Worm (Caenorhabditis elegans) whole organism, early embryonic: ENCODE measurements around the gene cey-1.

Source experiments
- B0310.2 ChIP-seq: sonication (generic microtip); optimal IDR thresholded peaks from 2 replicates; lab custom pipeline; 2016; ENCODE audit warnings: mild to moderate bottlenecking, missing genetic modification characterization, missing compliant biosample characterization
- F13C5.2 ChIP-seq: sonication (generic microtip); optimal IDR thresholded peaks from 2 replicates; lab custom pipeline; 2017; ENCODE audit warnings: mild to moderate bottlenecking, missing genetic modification characterization, inconsistent platforms, missing compliant biosample characterization
- aly-1 ChIP-seq: sonication (generic microtip); optimal IDR thresholded peaks from 2 replicates; lab custom pipeline; 2016; ENCODE audit warnings: missing genetic modification characterization, missing compliant biosample characterization
- ama-1 ChIP-seq: fragments of 150-350 bp; optimal IDR thresholded peaks from 2 replicates; lab custom pipeline; 2014
- ceh-13 ChIP-seq: fragments of 200-800 bp; sonication (Bioruptor generic); optimal IDR thresholded peaks from 2 replicates; lab custom pipeline; 2018; ENCODE audit warnings: mild to moderate bottlenecking, missing genetic modification characterization, missing compliant biosample characterization
- ceh-36 ChIP-seq: sonication (generic microtip); optimal IDR thresholded peaks from 2 replicates; lab custom pipeline; 2016; ENCODE audit warnings: missing genetic modification characterization, inconsistent platforms, missing compliant biosample characterization
- ets-7 ChIP-seq: sonication (generic microtip); optimal IDR thresholded peaks from 2 replicates; lab custom pipeline; 2016; ENCODE audit warnings: missing genotype, missing genetic modification characterization, missing compliant biosample characterization
- flt-1 ChIP-seq: fragments of 200-800 bp; sonication (Bioruptor generic); IDR thresholded peaks from 2 replicates; pipeline ENCODE4 v1.3.6; 2022; ENCODE audit warnings: missing genetic modification characterization, missing compliant biosample characterization
- hmbx-1 ChIP-seq: sonication (generic microtip); optimal IDR thresholded peaks from 2 replicates; lab custom pipeline; 2016; ENCODE audit warnings: mild to moderate bottlenecking, missing genetic modification characterization, missing compliant biosample characterization
- hmg-4 ChIP-seq: fragments of 200-800 bp; sonication (Bioruptor generic); optimal IDR thresholded peaks from 2 replicates; lab custom pipeline; 2018; ENCODE audit warnings: mild to moderate bottlenecking, missing genetic modification characterization, missing compliant biosample characterization
- hnd-1 ChIP-seq: sonication (generic microtip); optimal IDR thresholded peaks from 2 replicates; lab custom pipeline; 2016; ENCODE audit warnings: missing genetic modification characterization, missing compliant biosample characterization
- pes-1 ChIP-seq: fragments of 200-800 bp; sonication (Bioruptor generic); IDR thresholded peaks from 2 replicates; pipeline ENCODE4 v1.3.6; 2022; ENCODE audit warnings: missing genetic modification reagents, missing genetic modification characterization, missing compliant biosample characterization
- scrt-1 ChIP-seq: fragments of 200-800 bp; sonication (Bioruptor generic); IDR thresholded peaks from 2 replicates; pipeline ENCODE4 v1.3.6; 2022; ENCODE audit warnings: missing genetic modification characterization, missing compliant biosample characterization
- sea-1 ChIP-seq: fragments of 200-800 bp; sonication (Bioruptor generic); conservative IDR thresholded peaks from 2 replicates; pipeline ENCODE4 v1.3.6; 2022; ENCODE audit warnings: missing genetic modification characterization, missing compliant biosample characterization
- tbx-11 ChIP-seq: fragments of 200-800 bp; sonication (Bioruptor generic); IDR thresholded peaks from 2 replicates; pipeline ENCODE4 v1.3.6; 2022; ENCODE audit warnings: missing genetic modification characterization, missing compliant biosample characterization
- tbx-37 ChIP-seq: fragments of 200-800 bp; sonication (Bioruptor generic); conservative IDR thresholded peaks from 2 replicates; pipeline ENCODE4 v1.3.6; 2022; ENCODE audit warnings: missing genetic modification reagents, missing genetic modification characterization, missing compliant biosample characterization
- tra-4 ChIP-seq: sonication (generic microtip); optimal IDR thresholded peaks from 2 replicates; lab custom pipeline; 2017; ENCODE audit warnings: missing genetic modification characterization, missing compliant biosample characterization

The cey-1 gene

ce11 chrII:11055223-11055622, 14.2 kb upstream of the cey-1 start, which contains the start of gene F45E10.2:
TSS of gene F45E10.2 (minus strand) at chrII:11055323.
- TF ChIP-seq tbx-37 (GFP tag; lab: Robert Waterston, UW) (no peak), tbx-11 (GFP tag; lab: Robert Waterston, UW) (no peak), hmg-4 (GFP tag; lab: Kevin White, UChicago) (no peak), tra-4 (tag; lab: Kevin White, UChicago) (no peak), hnd-1 (tag; lab: Kevin White, UChicago) (no peak), F13C5.2 (tag; lab: Kevin White, UChicago) (no peak), flt-1 (no peak), hmbx-1 (tag; lab: Kevin White, UChicago) (no peak), sea-1 (no peak), ceh-36 (tag; lab: Kevin White, UChicago) (no peak), ceh-13 (GFP tag; lab: Kevin White, UChicago) (no peak), aly-1 (no peak), B0310.2 (no peak)

ce11 chrII:11052526-11052925, 11.5 kb upstream of the cey-1 start:
- no peak for TF ChIP-seq scrt-1 (GFP tag; lab: Robert Waterston, UW)
- no peak for TF ChIP-seq tra-4 (tag; lab: Kevin White, UChicago)

ce11 chrII:11050678-11051077, 9.7 kb upstream of the cey-1 start:
- TF ChIP-seq hnd-1 (tag; lab: Kevin White, UChicago), result no peak
- TF ChIP-seq ama-1 (lab: Kevin White, UChicago), result no peak
- TF ChIP-seq flt-1, result no peak
- no peak for TF ChIP-seq B0310.2
- TF ChIP-seq F13C5.2 (tag; lab: Kevin White, UChicago), result no peak
- no peak for TF ChIP-seq tbx-11 (GFP tag; lab: Robert Waterston, UW)
- no peak for TF ChIP-seq tbx-37 (GFP tag; lab: Robert Waterston, UW)
- no peak for TF ChIP-seq ceh-36 (tag; lab: Kevin White, UChicago)
- TF ChIP-seq pes-1 (GFP tag; lab: Robert Waterston, UW), result no peak
- no peak for TF ChIP-seq aly-1

ce11 chrII:11049876-11050275, 8.9 kb upstream of the cey-1 start, which contains the start of the genes sdhd-1 and ilkp-1:
TSS of gene sdhd-1 (minus strand) at chrII:11049913.
TSS of gene ilkp-1 (plus strand) at chrII:11050255.
- TF ChIP-seq pes-1 (GFP tag; lab: Robert Waterston, UW), result no peak
- no peak for TF ChIP-seq hnd-1 (tag; lab: Kevin White, UChicago)
- TF ChIP-seq F13C5.2 (tag; lab: Kevin White, UChicago), result no peak
- no peak for TF ChIP-seq ceh-36 (tag; lab: Kevin White, UChicago)
- TF ChIP-seq hmg-4 (GFP tag; lab: Kevin White, UChicago), result no peak
- no peak for TF ChIP-seq tbx-37 (GFP tag; lab: Robert Waterston, UW)
- no peak for TF ChIP-seq sea-1
- TF ChIP-seq hmbx-1 (tag; lab: Kevin White, UChicago), result no peak
- no peak for TF ChIP-seq ama-1 (lab: Kevin White, UChicago)

ce11 chrII:11048930-11049329, 7.9 kb upstream of the cey-1 start, which contains the start of gene F33A8.4:
TSS of gene F33A8.4 (minus strand) at chrII:11049030.
- no peak for TF ChIP-seq tra-4 (tag; lab: Kevin White, UChicago)

ce11 chrII:11045872-11046271, 4.9 kb upstream of the cey-1 start, which contains the start of gene col-83:
TSS of gene col-83 (minus strand) at chrII:11045972.
- TF ChIP-seq F13C5.2 (tag; lab: Kevin White, UChicago), result no peak
- TF ChIP-seq tbx-11 (GFP tag; lab: Robert Waterston, UW), result no peak
- TF ChIP-seq aly-1, result no peak
- TF ChIP-seq hnd-1 (tag; lab: Kevin White, UChicago), result no peak
- TF ChIP-seq ceh-36 (tag; lab: Kevin White, UChicago), result no peak
- no peak for TF ChIP-seq flt-1

- no peak for TF ChIP-seq sea-1
- TF ChIP-seq tra-4 (tag; lab: Kevin White, UChicago), result no peak
- no peak for TF ChIP-seq ceh-36 (tag; lab: Kevin White, UChicago)
- TF ChIP-seq aly-1, result peak; percentile 62
- no peak for TF ChIP-seq ets-7
- TF ChIP-seq scrt-1 (GFP tag; lab: Robert Waterston, UW), result no peak
These were observed 3.2 kb upstream of the cey-1 start for ce11 chrII:11044193-11044568.

ce11 chrII:11043546-11044192, 2.7 kb upstream of the cey-1 start:
- TF ChIP-seq F13C5.2 (tag; lab: Kevin White, UChicago) (no peak), B0310.2 (no peak), aly-1 (no peak), ceh-36 (tag; lab: Kevin White, UChicago) (no peak), tra-4 (tag; lab: Kevin White, UChicago) (no peak), pes-1 (GFP tag; lab: Robert Waterston, UW) (no peak)

- TF ChIP-seq ets-7 (peak; percentile 5), ceh-36 (tag; lab: Kevin White, UChicago) (peak; percentile 32), F13C5.2 (tag; lab: Kevin White, UChicago) (peak; percentile 57), tbx-37 (GFP tag; lab: Robert Waterston, UW) (0 out of 2 replicates have a peak, but pooled peaks have one; percentile 20), hmg-4 (GFP tag; lab: Kevin White, UChicago) (peak; percentile 94), ceh-13 (GFP tag; lab: Kevin White, UChicago) (no peak), B0310.2 (peak; percentile 55), tbx-11 (GFP tag; lab: Robert Waterston, UW) (no peak), pes-1 (GFP tag; lab: Robert Waterston, UW) (0 out of 2 replicates have a peak, but pooled peaks have one; percentile 45), aly-1 (peak; percentile 79)
These were observed 1.9 kb upstream of the cey-1 start for ce11 chrII:11042878-11043331.
